Worm (Caenorhabditis elegans): Measurements from ENCODE around the gene F47D12.3.

F47D12.3 gene

ce11 chrIII:6344737-6345136 is 46.5 kb downstream of the F47D12.3 start (continued):
- TF ChIP-seq sox-4 (tag; optimal IDR thresholded peaks at IDR 0.05) (no peak), lsy-2 (tag; optimal IDR thresholded peaks at IDR 0.05) (peak; percentile 98 to 99), unc-30 (tag; optimal IDR thresholded peaks at IDR 0.05) (no peak), nhr-71 (tag; optimal IDR thresholded peaks at IDR 0.05) (peak; percentile 93), xbp-1 (tag; optimal IDR thresholded peaks at IDR 0.05) (peak; percentile 80), fkh-10 (GFP tag; optimal IDR thresholded peaks at IDR 0.05) (peak; percentile 12), ceh-8 (GFP tag; optimal IDR thresholded peaks at IDR 0.05) (peak; percentile 39), C04F5.9 (tag; optimal IDR thresholded peaks at IDR 0.05) (peak; percentile 71), hlh-4 (tag; optimal IDR thresholded peaks at IDR 0.05) (no peak), nhr-12 (tag; optimal IDR thresholded peaks at IDR 0.05) (no peak), nhr-47 (tag; optimal IDR thresholded peaks at IDR 0.05) (peak; percentile 90), dpl-1 (GFP tag; optimal IDR thresholded peaks at IDR 0.05) (peak; percentile 68 to 79 (median 78)), efl-3 (GFP tag; optimal IDR thresholded peaks at IDR 0.05) (no peak), mep-1 (tag; optimal IDR thresholded peaks at IDR 0.05) (peak; percentile 89), sptf-1 (tag; optimal IDR thresholded peaks at IDR 0.05) (no peak), nhr-84 (tag; optimal IDR thresholded peaks at IDR 0.05) (no peak), hpl-2 (GFP tag; optimal IDR thresholded peaks at IDR 0.05) (peak; percentile 73), ceh-88 (GFP tag; IDR thresholded peaks at IDR 0.05) (no peak), jun-1 (tag; optimal IDR thresholded peaks at IDR 0.05) (peak; percentile 64), lin-35 (GFP tag; optimal IDR thresholded peaks at IDR 0.05) (peak; percentile 84 to 87), irx-1 (tag; optimal IDR thresholded peaks at IDR 0.05) (peak; percentile 84), isw-1 (GFP tag; IDR thresholded peaks at IDR 0.05) (peak; percentile 77), snpc-4 (tag; optimal IDR thresholded peaks at IDR 0.05) (peak; percentile 70), nhr-20 (tag; optimal IDR thresholded peaks at IDR 0.05) (peak; percentile 94), unc-130 (tag; optimal IDR thresholded peaks at IDR 0.05) (peak; percentile 69), lin-13 (GFP tag; optimal IDR thresholded peaks at IDR 0.05) (peak; percentile 90), lir-3 (tag; optimal IDR thresholded peaks at IDR 0.05; ENCODE audit: poor library complexity) (peak; percentile 51), mab-9 (GFP tag; IDR thresholded peaks at IDR 0.05) (peak; percentile 54), lin-15B (tag; optimal IDR thresholded peaks at IDR 0.05) (peak; percentile 51), skn-1 (tag; optimal IDR thresholded peaks at IDR 0.05) (peak; percentile 66), nhr-85 (tag) (peak; percentile 94), ztf-11 (tag; optimal IDR thresholded peaks at IDR 0.05) (peak in 1 of 2 experiments; percentile 40), nhr-19 (GFP tag; conservative IDR thresholded peaks at IDR 0.05) (peak; percentile 88), pag-3 (tag; optimal IDR thresholded peaks at IDR 0.05; ENCODE audit: borderline replicate concordance, insufficient read depth) (peak; percentile 49), nhr-76 (tag; optimal IDR thresholded peaks at IDR 0.05) (no peak), snu-23 (GFP tag; optimal IDR thresholded peaks at IDR 0.05) (peak; percentile 95), tlp-1 (tag; optimal IDR thresholded peaks at IDR 0.05) (no peak), grh-1 (GFP tag; IDR thresholded peaks at IDR 0.05) (peak; percentile 55; the same call in 1 of the 2 replicates), nhr-28 (tag; optimal IDR thresholded peaks at IDR 0.05) (no peak), ceh-63 (GFP tag; optimal IDR thresholded peaks at IDR 0.05) (no peak), fkh-4 (tag; optimal IDR thresholded peaks at IDR 0.05; ENCODE audit: borderline replicate concordance) (peak; percentile 44), C16A3.4 (tag; optimal IDR thresholded peaks at IDR 0.05) (peak; percentile 94), aha-1 (tag; optimal IDR thresholded peaks at IDR 0.05) (no peak), alr-1 (tag; optimal IDR thresholded peaks at IDR 0.05; ENCODE audit: borderline replicate concordance) (no peak), nhr-77 (tag; optimal IDR thresholded peaks at IDR 0.05) (peak; percentile 83), aly-2 (tag; optimal IDR thresholded peaks at IDR 0.05) (peak; percentile 88), blmp-1 (tag; optimal IDR thresholded peaks at IDR 0.05) (peak; percentile 28), egl-13 (tag; optimal IDR thresholded peaks at IDR 0.05) (no peak), zip-4 (GFP tag; optimal IDR thresholded peaks at IDR 0.05) (peak; percentile 39), nhr-11 (tag; optimal IDR thresholded peaks at IDR 0.05) (no peak), elt-3 (tag; optimal IDR thresholded peaks at IDR 0.05) (peak in 3 of 6 experiments; percentile 25 to 68 (median 64)), mef-2 (tag; optimal IDR thresholded peaks at IDR 0.05) (no peak), vab-15 (tag; optimal IDR thresholded peaks at IDR 0.05) (no peak)

Data from whole organism, L1 larva.